1 fruit fly cellular context compared by ENCODE assay signal in the genomic region with DNA sequence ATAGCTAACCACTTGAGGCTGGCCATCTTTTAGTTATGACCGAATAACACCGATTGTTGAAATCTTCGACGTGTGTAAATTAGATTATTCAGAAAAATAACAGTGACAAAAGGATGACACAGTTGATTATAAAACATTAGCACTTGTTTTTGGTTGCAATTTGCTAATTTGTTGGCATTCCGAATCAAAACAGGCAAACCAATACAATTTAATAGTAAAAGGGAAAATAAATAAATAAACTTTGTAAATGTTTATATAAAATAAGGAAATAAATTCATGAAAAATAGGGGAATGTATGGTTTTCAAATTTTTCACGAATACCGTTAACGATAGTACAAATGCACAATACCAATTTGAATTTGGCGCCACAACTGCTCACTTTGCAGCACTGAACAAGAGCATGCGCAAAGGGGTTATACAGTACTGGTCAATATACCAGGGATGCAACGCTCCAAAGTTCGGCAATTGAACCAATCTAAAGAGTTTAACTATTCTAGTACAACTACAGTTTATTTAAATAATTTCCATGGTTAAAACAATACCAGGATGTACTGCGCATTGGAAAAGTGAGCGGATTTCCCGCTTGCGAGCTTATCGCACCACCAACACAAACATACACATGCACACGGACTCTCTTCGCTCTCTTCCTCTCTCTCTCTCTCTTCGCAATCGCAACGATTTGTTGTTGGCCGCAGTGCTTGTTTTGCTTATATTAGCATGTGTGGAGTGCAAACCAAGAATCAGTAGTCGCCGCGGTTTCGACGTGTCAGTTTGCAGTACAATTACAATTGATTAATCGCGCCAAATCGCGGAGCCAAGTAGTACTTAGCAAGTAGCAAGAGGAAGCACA.
TF ChIP-seq lines count a peak whose summit lies in the region.

A gene (minus strand): TSS at position 76 of the 850 bp plus-strand sequence.
A gene (plus strand): TSS at position 415 of the 850 bp plus-strand sequence.

TF ChIP-seq in whole organism, embryonic, 481 proteins besides CTCF, POLR2A, EP300 and RAD21 (continued from another document and continues in another):
- peak; percentile 69 for TF ChIP-seq CG15601 (tag; optimal IDR thresholded peaks at IDR 0.05; lab: Kevin White, UChicago)
- TF ChIP-seq hkb (optimal IDR thresholded peaks at IDR 0.05; lab: Kevin White, UChicago), result no peak
- peak; percentile 74 for TF ChIP-seq hkb (GFP tag; IDR thresholded peaks at IDR 0.05; lab: Robert Waterston, UW)
- no peak for TF ChIP-seq ac (GFP tag; optimal IDR thresholded peaks at IDR 0.05; lab: Kevin White, UChicago)
- peak; percentile 46 for TF ChIP-seq CG9876 (GFP tag; optimal IDR thresholded peaks at IDR 0.05; lab: Kevin White, UChicago)
- TF ChIP-seq CG33213 (GFP tag; optimal IDR thresholded peaks at IDR 0.05; lab: Kevin White, UChicago), result peak; percentile 81
- peak; percentile 85 for TF ChIP-seq stwl (tag; optimal IDR thresholded peaks at IDR 0.05; lab: Kevin White, UChicago)
- peak; percentile 54 for TF ChIP-seq CG9797 (GFP tag; optimal IDR thresholded peaks at IDR 0.05; lab: Kevin White, UChicago)
- no peak for TF ChIP-seq CG11093 (GFP tag; IDR thresholded peaks at IDR 0.05; lab: Robert Waterston, UW)
- TF ChIP-seq hb (GFP tag; IDR thresholded peaks at IDR 0.05; lab: Robert Waterston, UW; ENCODE audit: partially characterized antibody), result no peak
- TF ChIP-seq CG17802 (tag; optimal IDR thresholded peaks at IDR 0.05; lab: Kevin White, UChicago), result peak; percentile 17
- TF ChIP-seq CG1024 (GFP tag; IDR thresholded peaks at IDR 0.05; lab: Robert Waterston, UW), result peak; percentile 53; the same call in 1 of the 2 replicates
- peak; percentile 86 for TF ChIP-seq Xbp1 (GFP tag; optimal IDR thresholded peaks at IDR 0.05; lab: Kevin White, UChicago)
- TF ChIP-seq Fer3 (tag; optimal IDR thresholded peaks at IDR 0.05; lab: Kevin White, UChicago), result peak; percentile 61
- peak; percentile 66 for TF ChIP-seq CG13424 (tag; optimal IDR thresholded peaks at IDR 0.05; lab: Kevin White, UChicago)
- TF ChIP-seq sob (GFP tag; IDR thresholded peaks at IDR 0.05; lab: Robert Waterston, UW), result peak; percentile 84
- TF ChIP-seq chinmo (GFP tag; IDR thresholded peaks at IDR 0.05; lab: Robert Waterston, UW; ENCODE audit: partially characterized antibody), result peak; percentile 94; the same call in 3 of the 4 replicates
- no peak; the same call in none of the 2 replicates for TF ChIP-seq rib (GFP tag; IDR thresholded peaks at IDR 0.05; lab: Robert Waterston, UW)
- peak; percentile 41 for TF ChIP-seq Neu2 (GFP tag; optimal IDR thresholded peaks at IDR 0.05; lab: Kevin White, UChicago; ENCODE audit: borderline replicate concordance)
- TF ChIP-seq danr (GFP tag; IDR thresholded peaks at IDR 0.05; lab: Robert Waterston, UW), result no peak
- TF ChIP-seq CG10959 (GFP tag; IDR thresholded peaks at IDR 0.05; lab: Robert Waterston, UW), result peak; percentile 32; the same call in 1 of the 2 replicates
- no peak for TF ChIP-seq CG1832 (GFP tag; optimal IDR thresholded peaks at IDR 0.05; lab: Kevin White, UChicago)
- peak; percentile 61; the same call in 1 of the 2 replicates for TF ChIP-seq CG32767 (GFP tag; IDR thresholded peaks at IDR 0.05; lab: Robert Waterston, UW)
- TF ChIP-seq TFAM (GFP tag; optimal IDR thresholded peaks at IDR 0.05; lab: Kevin White, UChicago), result peak; percentile 22
- peak; percentile 67 for TF ChIP-seq CG13287 (GFP tag; IDR thresholded peaks at IDR 0.05; lab: Robert Waterston, UW; ENCODE audit: partially characterized antibody)
- peak; percentile 65 for TF ChIP-seq trh (GFP tag; optimal IDR thresholded peaks at IDR 0.05; lab: Kevin White, UChicago)
- 0 out of 2 replicates have a peak, but pooled peaks have one; percentile 28 for TF ChIP-seq gt (GFP tag; IDR thresholded peaks at IDR 0.05; lab: Robert Waterston, UW)
- peak; percentile 54 for TF ChIP-seq fu2 (GFP tag; optimal IDR thresholded peaks at IDR 0.05; lab: Kevin White, UChicago)
- no peak for TF ChIP-seq zf30C (GFP tag; optimal IDR thresholded peaks at IDR 0.05; lab: Kevin White, UChicago)
- no peak for TF ChIP-seq CG8765 (GFP tag; IDR thresholded peaks at IDR 0.05; lab: Robert Waterston, UW)
- peak; percentile 86 for TF ChIP-seq tin (GFP tag; optimal IDR thresholded peaks at IDR 0.05; lab: Kevin White, UChicago)
- TF ChIP-seq CG14965 (GFP tag; optimal IDR thresholded peaks at IDR 0.05; lab: Kevin White, UChicago; ENCODE audit: borderline replicate concordance), result peak; percentile 27
- peak; percentile 38 for TF ChIP-seq CG12744 (GFP tag; optimal IDR thresholded peaks at IDR 0.05; lab: Kevin White, UChicago)
- no peak for TF ChIP-seq pita (GFP tag; optimal IDR thresholded peaks at IDR 0.05; lab: Kevin White, UChicago)
- peak; percentile 65 for TF ChIP-seq Blimp-1 (GFP tag; optimal IDR thresholded peaks at IDR 0.05; lab: Kevin White, UChicago)
- peak; percentile 58 for TF ChIP-seq CG15269 (tag; optimal IDR thresholded peaks at IDR 0.05; lab: Kevin White, UChicago)
- TF ChIP-seq Oli (tag; optimal IDR thresholded peaks at IDR 0.05; lab: Kevin White, UChicago), result peak; percentile 22
- TF ChIP-seq Deaf1 (tag; optimal IDR thresholded peaks at IDR 0.05; lab: Kevin White, UChicago), result peak; percentile 42
- TF ChIP-seq kah (GFP tag; optimal IDR thresholded peaks at IDR 0.05; lab: Kevin White, UChicago), result peak; percentile 1
- no peak for TF ChIP-seq odd (GFP tag; optimal IDR thresholded peaks at IDR 0.05; lab: Kevin White, UChicago)
- TF ChIP-seq E2f1 (GFP tag; IDR thresholded peaks at IDR 0.05; lab: Robert Waterston, UW), result peak; percentile 58; the same call in 1 of the 2 replicates
- 0 out of 3 replicates have a peak, but pooled peaks have one; percentile 13 for TF ChIP-seq CG2889 (GFP tag; IDR thresholded peaks at IDR 0.05; lab: Robert Waterston, UW)
- no peak for TF ChIP-seq fru (optimal IDR thresholded peaks at IDR 0.05; lab: Kevin White, UChicago)
- TF ChIP-seq CG10543 (GFP tag; optimal IDR thresholded peaks at IDR 0.05; lab: Kevin White, UChicago), result peak; percentile 68
- TF ChIP-seq inv (GFP tag; IDR thresholded peaks at IDR 0.05; lab: Robert Waterston, UW; ENCODE audit: partially characterized antibody), result no peak
- peak; percentile 62; the same call in 1 of the 2 replicates for TF ChIP-seq Awh (GFP tag; IDR thresholded peaks at IDR 0.05; lab: Robert Waterston, UW)
- peak; percentile 84 for TF ChIP-seq Fer1 (GFP tag; optimal IDR thresholded peaks at IDR 0.05; lab: Kevin White, UChicago)
- TF ChIP-seq org-1 (GFP tag; optimal IDR thresholded peaks at IDR 0.05; lab: Kevin White, UChicago), result no peak
- peak; percentile 81 for TF ChIP-seq vfl (GFP tag; optimal IDR thresholded peaks at IDR 0.05; lab: Kevin White, UChicago)
- TF ChIP-seq bcd (GFP tag; optimal IDR thresholded peaks at IDR 0.05; lab: Kevin White, UChicago), result peak; percentile 73
- peak; percentile 79 for TF ChIP-seq CG34376 (GFP tag; optimal IDR thresholded peaks at IDR 0.05; lab: Kevin White, UChicago)
- peak; percentile 83 for TF ChIP-seq CG1647 (GFP tag; optimal IDR thresholded peaks at IDR 0.05; lab: Kevin White, UChicago)
- 0 out of 2 replicates have a peak, but pooled peaks have one; percentile 14 for TF ChIP-seq cas (GFP tag; IDR thresholded peaks at IDR 0.05; lab: Robert Waterston, UW)
- no peak for TF ChIP-seq hth (optimal IDR thresholded peaks at IDR 0.05; lab: Kevin White, UChicago)
- peak; percentile 68 for TF ChIP-seq CG8290 (GFP tag; optimal IDR thresholded peaks at IDR 0.05; lab: Kevin White, UChicago)
- TF ChIP-seq CG8290 (tag; optimal IDR thresholded peaks at IDR 0.05; lab: Kevin White, UChicago), result peak in 1 of 2 experiments; percentile 92
- no peak for TF ChIP-seq Sry-β (GFP tag; optimal IDR thresholded peaks at IDR 0.05; lab: Kevin White, UChicago)
- TF ChIP-seq CG18262 (tag; optimal IDR thresholded peaks at IDR 0.05; lab: Kevin White, UChicago), result peak; percentile 63
- peak; percentile 15 for TF ChIP-seq CrebB (tag; optimal IDR thresholded peaks at IDR 0.05; lab: Kevin White, UChicago)
- TF ChIP-seq yki (optimal IDR thresholded peaks at IDR 0.05; lab: Kevin White, UChicago), result peak; percentile 85
- peak; percentile 50 for TF ChIP-seq CG3995 (GFP tag; optimal IDR thresholded peaks at IDR 0.05; lab: Kevin White, UChicago)
- TF ChIP-seq CG17359 (tag; optimal IDR thresholded peaks at IDR 0.05; lab: Kevin White, UChicago), result peak; percentile 58
- TF ChIP-seq CG16779 (GFP tag; IDR thresholded peaks at IDR 0.05; lab: Robert Waterston, UW), result peak; percentile 69
- no peak for TF ChIP-seq Stat92E (GFP tag; optimal IDR thresholded peaks at IDR 0.05; lab: Kevin White, UChicago)
- peak; percentile 80 for TF ChIP-seq CG32532 (GFP tag; IDR thresholded peaks at IDR 0.05; lab: Robert Waterston, UW)
- peak; percentile 83 for TF ChIP-seq tx (GFP tag; optimal IDR thresholded peaks at IDR 0.05; lab: Kevin White, UChicago)
- TF ChIP-seq Adf1 (GFP tag; IDR thresholded peaks at IDR 0.05; lab: Robert Waterston, UW), result peak; percentile 63; the same call in 1 of the 2 replicates
- TF ChIP-seq Ets65A (GFP tag; lab: Kevin White, UChicago), result peak; percentile 98
- no peak for TF ChIP-seq tap (tag; optimal IDR thresholded peaks at IDR 0.05; lab: Kevin White, UChicago)
- TF ChIP-seq CG8359 (GFP tag; optimal IDR thresholded peaks at IDR 0.05; lab: Kevin White, UChicago; ENCODE audit: borderline replicate concordance), result no peak
- TF ChIP-seq CG10209 (GFP tag; optimal IDR thresholded peaks at IDR 0.05; lab: Kevin White, UChicago), result peak; percentile 74
- TF ChIP-seq Doc2 (GFP tag; IDR thresholded peaks at IDR 0.05; lab: Robert Waterston, UW), result no peak
- TF ChIP-seq CG12219 (GFP tag; optimal IDR thresholded peaks at IDR 0.05; lab: Kevin White, UChicago), result peak; percentile 23
- TF ChIP-seq Hr3 (GFP tag; optimal IDR thresholded peaks at IDR 0.05; lab: Kevin White, UChicago), result peak; percentile 70
- TF ChIP-seq pho (GFP tag; optimal IDR thresholded peaks at IDR 0.05; lab: Kevin White, UChicago), result peak; percentile 82
- TF ChIP-seq CG8478 (optimal IDR thresholded peaks at IDR 0.05; lab: Kevin White, UChicago), result no peak
- peak; percentile 98 for TF ChIP-seq CG10267 (tag; optimal IDR thresholded peaks at IDR 0.05; lab: Kevin White, UChicago)
- TF ChIP-seq CG4328 (GFP tag; optimal IDR thresholded peaks at IDR 0.05; lab: Kevin White, UChicago), result peak; percentile 49
- peak; percentile 65 for TF ChIP-seq Sox102F (GFP tag; optimal IDR thresholded peaks at IDR 0.05; lab: Kevin White, UChicago)
- TF ChIP-seq disco-r (GFP tag; optimal IDR thresholded peaks at IDR 0.05; lab: Kevin White, UChicago), result peak; percentile 16
- peak; percentile 17 for TF ChIP-seq CG9437 (GFP tag; optimal IDR thresholded peaks at IDR 0.05; lab: Kevin White, UChicago)
- peak; percentile 78 for TF ChIP-seq nom (GFP tag; optimal IDR thresholded peaks at IDR 0.05; lab: Kevin White, UChicago)
- no peak for TF ChIP-seq Lim3 (GFP tag; IDR thresholded peaks at IDR 0.05; lab: Robert Waterston, UW)
- TF ChIP-seq CG11398 (GFP tag; optimal IDR thresholded peaks at IDR 0.05; lab: Kevin White, UChicago), result peak; percentile 12
- TF ChIP-seq CG16815 (GFP tag; optimal IDR thresholded peaks at IDR 0.05; lab: Kevin White, UChicago), result peak; percentile 53
- peak; percentile 51 for TF ChIP-seq ftz-f1 (GFP tag; optimal IDR thresholded peaks at IDR 0.05; lab: Kevin White, UChicago)
- TF ChIP-seq CG6689 (GFP tag; IDR thresholded peaks at IDR 0.05; lab: Robert Waterston, UW), result 0 out of 2 replicates have a peak, but pooled peaks have one; percentile 24
- TF ChIP-seq Bgb (GFP tag; IDR thresholded peaks at IDR 0.05; lab: Robert Waterston, UW; ENCODE audit: partially characterized antibody), result peak; percentile 49; the same call in 1 of the 2 replicates
- 0 out of 2 replicates have a peak, but pooled peaks have one; percentile 50 for TF ChIP-seq CG7372 (GFP tag; IDR thresholded peaks at IDR 0.05; lab: Robert Waterston, UW)
- no peak for TF ChIP-seq Ravus (GFP tag; IDR thresholded peaks at IDR 0.05; lab: Robert Waterston, UW)
- peak; percentile 12 for TF ChIP-seq fd64A (GFP tag; optimal IDR thresholded peaks at IDR 0.05; lab: Kevin White, UChicago)
- TF ChIP-seq CG12391 (tag; optimal IDR thresholded peaks at IDR 0.05; lab: Kevin White, UChicago), result peak; percentile 82
- TF ChIP-seq fd3F (GFP tag; optimal IDR thresholded peaks at IDR 0.05; lab: Kevin White, UChicago), result peak; percentile 74
- no peak; the same call in 2 of the 3 replicates for TF ChIP-seq Doc3 (GFP tag; IDR thresholded peaks at IDR 0.05; lab: Robert Waterston, UW; ENCODE audit: partially characterized antibody)
- TF ChIP-seq NC2β (GFP tag; optimal IDR thresholded peaks at IDR 0.05; lab: Kevin White, UChicago), result peak; percentile 80
- peak; percentile 14 for TF ChIP-seq Ssrp (tag; optimal IDR thresholded peaks at IDR 0.05; lab: Kevin White, UChicago)
- TF ChIP-seq gfzf (GFP tag; optimal IDR thresholded peaks at IDR 0.05; lab: Kevin White, UChicago), result peak; percentile 31
- peak; percentile 88 for TF ChIP-seq CG18599 (GFP tag; optimal IDR thresholded peaks at IDR 0.05; lab: Kevin White, UChicago)
- TF ChIP-seq sc (optimal IDR thresholded peaks at IDR 0.05; lab: Kevin White, UChicago), result no peak
- TF ChIP-seq sc (GFP tag; optimal IDR thresholded peaks at IDR 0.05; lab: Kevin White, UChicago), result no peak
- TF ChIP-seq slbo (GFP tag; IDR thresholded peaks at IDR 0.05; lab: Robert Waterston, UW), result peak; percentile 90
- peak; percentile 46 for TF ChIP-seq stc (GFP tag; IDR thresholded peaks at IDR 0.05; lab: Robert Waterston, UW)
- TF ChIP-seq Pdp1 (GFP tag; optimal IDR thresholded peaks at IDR 0.05; lab: Kevin White, UChicago), result peak; percentile 39 to 72
- TF ChIP-seq HmgD (GFP tag; optimal IDR thresholded peaks at IDR 0.05; lab: Kevin White, UChicago), result peak; percentile 44
- TF ChIP-seq CG6765 (GFP tag; optimal IDR thresholded peaks at IDR 0.05; lab: Kevin White, UChicago), result peak; percentile 78
- peak; percentile 60; the same call in 2 of the 3 replicates for TF ChIP-seq CG34422 (GFP tag; IDR thresholded peaks at IDR 0.05; lab: Robert Waterston, UW)
- TF ChIP-seq vnd (GFP tag; IDR thresholded peaks at IDR 0.05; lab: Robert Waterston, UW; ENCODE audit: partially characterized antibody), result no peak
- TF ChIP-seq CG4424 (GFP tag; optimal IDR thresholded peaks at IDR 0.05; lab: Kevin White, UChicago), result peak; percentile 82
- peak; percentile 73 for TF ChIP-seq PHDP (tag; optimal IDR thresholded peaks at IDR 0.05; lab: Kevin White, UChicago)
- peak; percentile 52 for TF ChIP-seq CG10147 (GFP tag; optimal IDR thresholded peaks at IDR 0.05; lab: Kevin White, UChicago)
- peak; percentile 49 for TF ChIP-seq CG10462 (GFP tag; optimal IDR thresholded peaks at IDR 0.05; lab: Kevin White, UChicago)
- peak; percentile 71 for TF ChIP-seq HLH3B (GFP tag; IDR thresholded peaks at IDR 0.05; lab: Robert Waterston, UW)
- TF ChIP-seq gem (tag; optimal IDR thresholded peaks at IDR 0.05; lab: Kevin White, UChicago), result peak; percentile 79
- TF ChIP-seq shn (GFP tag; optimal IDR thresholded peaks at IDR 0.05; lab: Kevin White, UChicago), result peak; percentile 55
- TF ChIP-seq amos (GFP tag; IDR thresholded peaks at IDR 0.05; lab: Robert Waterston, UW; ENCODE audit: partially characterized antibody), result peak; percentile 36
